Worm (Caenorhabditis elegans) whole organism, L4 larva: Measurements from ENCODE around the gene sri-24.
A peak's percentile ranks its signal among the peaks of the same experiment; 100 is the strongest.

Source experiments
- F44E2.7 ChIP-seq: fragments of 200-800 bp; sonication (Bioruptor generic); IDR thresholded peaks from 2 replicates; pipeline ENCODE4 v2.1.2; 2022; ENCODE audit warnings: missing genetic modification characterization, missing compliant biosample characterization
- R02D3.7 ChIP-seq: fragments of 150-350 bp; sonication (generic microtip); optimal IDR thresholded peaks from 3 replicates; lab custom pipeline; 2014; ENCODE audit warnings: missing biosample characterization, missing genetic modification characterization
- T26A8.4 ChIP-seq: fragments of 200-800 bp; sonication (Bioruptor generic); IDR thresholded peaks from 2 replicates; pipeline ENCODE4 v1.3.6; 2022; ENCODE audit warnings: missing genetic modification characterization, missing compliant biosample characterization
- Y48G9A.11 ChIP-seq: fragments of 200-800 bp; sonication (Bioruptor generic); IDR thresholded peaks from 2 replicates; pipeline ENCODE4 v1.3.6; 2022; ENCODE audit warnings: missing genetic modification reagents, missing genetic modification characterization, missing compliant biosample characterization
- Y75B8A.6 ChIP-seq: fragments of 200-800 bp; sonication (Bioruptor generic); IDR thresholded peaks from 2 replicates; pipeline ENCODE4 v1.3.6; 2022; ENCODE audit warnings: missing genetic modification reagents, missing genetic modification characterization, missing compliant biosample characterization
- ZK546.5 ChIP-seq, 2 experiments: sonication (generic microtip); optimal IDR thresholded peaks; 2 replicates each; lab custom pipeline; 2017; ENCODE audit warnings: missing biosample characterization in 2 of 2, missing genetic modification characterization in 2 of 2
- ama-1 ChIP-seq: fragments of 150-350 bp; optimal IDR thresholded peaks from 2 replicates; lab custom pipeline; 2014; ENCODE audit warnings: inconsistent platforms, mixed read lengths
- attf-4 ChIP-seq: sonication (generic microtip); optimal IDR thresholded peaks from 3 replicates; lab custom pipeline; 2017; ENCODE audit warnings: missing biosample characterization, missing genetic modification characterization
- ceh-28 ChIP-seq: fragments of 150-350 bp; optimal IDR thresholded peaks from 2 replicates; lab custom pipeline; 2014; ENCODE audit warnings: missing biosample characterization, missing genetic modification reagents, missing genetic modification characterization
- ceh-82 ChIP-seq: sonication (generic microtip); optimal IDR thresholded peaks from 2 replicates; lab custom pipeline; 2017; ENCODE audit warnings: missing biosample characterization, missing genetic modification characterization
- ces-1 ChIP-seq: fragments of 150-350 bp; sonication (generic microtip); optimal IDR thresholded peaks from 4 replicates; lab custom pipeline; 2014; ENCODE audit warnings: missing biosample characterization, missing genetic modification reagents, missing genetic modification characterization
- cey-2 ChIP-seq: sonication (generic microtip); optimal IDR thresholded peaks from 3 replicates; lab custom pipeline; 2017; ENCODE audit warnings: missing genetic modification characterization, mild to moderate bottlenecking, missing compliant biosample characterization, antibody characterized with exemption, borderline replicate concordance; ENCODE audit not compliant: insufficient read depth
- daf-12 ChIP-seq: fragments of 150-350 bp; optimal IDR thresholded peaks from 2 replicates; lab custom pipeline; 2014; ENCODE audit warnings: missing biosample characterization, missing genetic modification reagents, missing genetic modification characterization
- gei-8 ChIP-seq: fragments of 200-800 bp; sonication (Bioruptor generic); optimal IDR thresholded peaks from 2 replicates; lab custom pipeline; 2018; ENCODE audit warnings: mild to moderate bottlenecking, missing genetic modification characterization, missing compliant biosample characterization
- hlh-11 ChIP-seq: fragments of 200-800 bp; sonication (Bioruptor generic); optimal IDR thresholded peaks from 2 replicates; lab custom pipeline; 2018; ENCODE audit warnings: mild to moderate bottlenecking, missing genetic modification characterization, missing compliant biosample characterization
- lim-7 ChIP-seq: fragments of 200-800 bp; sonication (Bioruptor generic); IDR thresholded peaks from 2 replicates; pipeline ENCODE4 v1.3.6; 2022; ENCODE audit warnings: missing genetic modification characterization, missing compliant biosample characterization
- lin-1 ChIP-seq: fragments of 200-800 bp; sonication (Bioruptor generic); IDR thresholded peaks from 2 replicates; pipeline ENCODE4 v1.3.6; 2022; ENCODE audit warnings: missing genetic modification reagents, missing genetic modification characterization, missing compliant biosample characterization
- lin-15B ChIP-seq: fragments of 150-350 bp; sonication (generic microtip); optimal IDR thresholded peaks from 3 replicates; lab custom pipeline; 2014; ENCODE audit warnings: missing biosample characterization, missing genetic modification characterization
- lin-38 ChIP-seq: fragments of 200-800 bp; sonication (Bioruptor generic); IDR thresholded peaks from 2 replicates; pipeline ENCODE4 v1.3.6; 2022; ENCODE audit warnings: missing genetic modification reagents, missing genetic modification characterization, missing compliant biosample characterization
- lir-3 ChIP-seq: sonication (generic microtip); optimal IDR thresholded peaks from 2 replicates; lab custom pipeline; 2016; ENCODE audit warnings: mild to moderate bottlenecking, missing genetic modification characterization, missing compliant biosample characterization
- madf-9 ChIP-seq: fragments of 200-800 bp; sonication (Bioruptor generic); conservative IDR thresholded peaks from 2 replicates; pipeline ENCODE4 v1.3.6; 2022; ENCODE audit warnings: missing genetic modification reagents, missing genetic modification characterization, missing compliant biosample characterization
- mdl-1 ChIP-seq, 2 experiments: fragments of 150-350 bp in 1 of 2; sonication (generic microtip) in 1 of 2; optimal IDR thresholded peaks; 2 replicates each; lab custom pipeline; 2014 to 2017; ENCODE audit warnings: missing biosample characterization in 2 of 2, missing genetic modification characterization in 2 of 2
- mxl-3 ChIP-seq: fragments of 200-800 bp; sonication (Bioruptor generic); optimal IDR thresholded peaks from 2 replicates; lab custom pipeline; 2018; ENCODE audit warnings: mild to moderate bottlenecking, missing genetic modification characterization, missing compliant biosample characterization
- nhr-102 ChIP-seq: sonication (generic microtip); optimal IDR thresholded peaks from 2 replicates; lab custom pipeline; 2016; ENCODE audit warnings: mild to moderate bottlenecking, missing genetic modification characterization, moderate library complexity, missing compliant biosample characterization
- nhr-11 ChIP-seq: fragments of 150-350 bp; optimal IDR thresholded peaks from 2 replicates; lab custom pipeline; 2014; ENCODE audit warnings: missing biosample characterization, missing genetic modification characterization
- nhr-111 ChIP-seq: fragments of 200-800 bp; sonication (Bioruptor generic); optimal IDR thresholded peaks from 2 replicates; lab custom pipeline; 2018; ENCODE audit warnings: mild to moderate bottlenecking, missing genetic modification characterization, missing compliant biosample characterization
- nhr-237 ChIP-seq: sonication (generic microtip); optimal IDR thresholded peaks from 2 replicates; lab custom pipeline; 2017; ENCODE audit warnings: missing biosample characterization, missing genetic modification characterization
- nhr-28 ChIP-seq: fragments of 150-350 bp; optimal IDR thresholded peaks from 2 replicates; lab custom pipeline; 2014; ENCODE audit warnings: missing biosample characterization, missing genetic modification characterization
- nhr-41 ChIP-seq: fragments of 200-800 bp; sonication (Bioruptor generic); IDR thresholded peaks from 2 replicates; pipeline ENCODE4 v1.3.6; 2022; ENCODE audit warnings: missing genetic modification reagents, missing genetic modification characterization, missing compliant biosample characterization
- rbr-2 ChIP-seq: sonication (generic microtip); optimal IDR thresholded peaks from 2 replicates; lab custom pipeline; 2016; ENCODE audit warnings: missing genotype, missing genetic modification characterization, missing compliant biosample characterization
- saeg-2 ChIP-seq: fragments of 200-800 bp; sonication (Bioruptor generic); IDR thresholded peaks from 2 replicates; pipeline ENCODE4 v1.3.6; 2022; ENCODE audit warnings: missing genetic modification reagents, missing genetic modification characterization, missing compliant biosample characterization
- sdz-12 ChIP-seq: fragments of 200-800 bp; sonication (Bioruptor generic); optimal IDR thresholded peaks from 2 replicates; lab custom pipeline; 2018; ENCODE audit warnings: mild to moderate bottlenecking, missing genetic modification characterization, missing compliant biosample characterization
- skn-1 ChIP-seq: fragments of 150-350 bp; optimal IDR thresholded peaks from 2 replicates; lab custom pipeline; 2014; ENCODE audit warnings: missing biosample characterization, missing genetic modification characterization
- snpc-1.2 ChIP-seq: fragments of 200-800 bp; sonication (Bioruptor generic); IDR thresholded peaks from 2 replicates; pipeline ENCODE4 v1.3.6; 2022; ENCODE audit warnings: missing genetic modification reagents, missing genetic modification characterization, missing compliant biosample characterization
- spr-3 ChIP-seq: fragments of 200-800 bp; sonication (Bioruptor generic); optimal IDR thresholded peaks from 2 replicates; lab custom pipeline; 2018; ENCODE audit warnings: mild to moderate bottlenecking, missing genetic modification characterization, missing compliant biosample characterization
- zag-1 ChIP-seq: fragments of 150-350 bp; optimal IDR thresholded peaks from 2 replicates; lab custom pipeline; 2014; ENCODE audit warnings: missing biosample characterization, missing genetic modification characterization
- zfp-3 ChIP-seq: fragments of 200-800 bp; sonication (Bioruptor generic); conservative IDR thresholded peaks from 2 replicates; pipeline ENCODE4 v1.3.6; 2022; ENCODE audit warnings: missing genetic modification reagents, missing genetic modification characterization, missing compliant biosample characterization
- zip-11 ChIP-seq: fragments of 200-800 bp; sonication (Bioruptor generic); IDR thresholded peaks from 2 replicates; pipeline ENCODE4 v1.3.6; 2022; ENCODE audit warnings: missing genetic modification characterization, missing compliant biosample characterization
- zip-2 ChIP-seq: fragments of 150-350 bp; optimal IDR thresholded peaks from 2 replicates; lab custom pipeline; 2014; ENCODE audit warnings: missing biosample characterization, missing genetic modification characterization
- ztf-11 ChIP-seq: fragments of 150-350 bp; optimal IDR thresholded peaks from 2 replicates; lab custom pipeline; 2014; ENCODE audit warnings: missing biosample characterization, missing genetic modification characterization
- ztf-7 ChIP-seq: fragments of 150-350 bp; optimal IDR thresholded peaks from 2 replicates; lab custom pipeline; 2014; ENCODE audit warnings: missing biosample characterization, missing genetic modification characterization

Gene sri-24

ce11 chrV:15192377-15192776, 19.6 kb upstream of the sri-24 start, which contains the start of gene plc-2 (continued):
- no peak for TF ChIP-seq spr-3 (GFP tag; lab: Kevin White, UChicago)
- TF ChIP-seq sdz-12 (GFP tag; lab: Kevin White, UChicago) = no peak
- TF ChIP-seq Y75B8A.6 (GFP tag; lab: Robert Waterston, UW) = no peak
- no peak for TF ChIP-seq ama-1 (lab: Kevin White, UChicago)
- TF ChIP-seq hlh-11 (tag; lab: Kevin White, UChicago) = peak; percentile 88
- TF ChIP-seq mxl-3 = peak; percentile 24
- no peak for TF ChIP-seq ces-1 (GFP tag; lab: Kevin White, UChicago)
- TF ChIP-seq gei-8 = no peak
- TF ChIP-seq ZK546.5 (tag; optimal IDR thresholded peaks at IDR 0.05; lab: Kevin White, UChicago) = no peak
- TF ChIP-seq F44E2.7 (GFP tag; lab: Robert Waterston, UW) = no peak
- TF ChIP-seq T26A8.4 (GFP tag; lab: Robert Waterston, UW) = no peak
- no peak for TF ChIP-seq rbr-2 (tag; lab: Kevin White, UChicago)
- no peak for TF ChIP-seq R02D3.7
- TF ChIP-seq attf-4 (tag; lab: Kevin White, UChicago) = no peak
- no peak for TF ChIP-seq nhr-41 (GFP tag; lab: Robert Waterston, UW)
- TF ChIP-seq mdl-1 (tag; optimal IDR thresholded peaks at IDR 0.05; lab: Kevin White, UChicago) = no peak
- no peak for TF ChIP-seq zip-11 (GFP tag; lab: Robert Waterston, UW)
- peak; percentile 82 for TF ChIP-seq nhr-28 (tag; lab: Kevin White, UChicago)

- TF ChIP-seq lir-3 (tag; lab: Kevin White, UChicago) = no peak
- TF ChIP-seq ceh-82 (tag; lab: Kevin White, UChicago) = no peak
- TF ChIP-seq cey-2 (tag; lab: Kevin White, UChicago) = no peak
- TF ChIP-seq T26A8.4 (GFP tag; lab: Robert Waterston, UW) = no peak
- no peak for TF ChIP-seq lin-38
- no peak for TF ChIP-seq hlh-11 (tag; lab: Kevin White, UChicago)
- TF ChIP-seq ceh-28 (tag; lab: Kevin White, UChicago) = no peak
- TF ChIP-seq lin-15B (tag; lab: Kevin White, UChicago) = no peak
- TF ChIP-seq nhr-102 (tag; lab: Kevin White, UChicago) = no peak
- TF ChIP-seq ztf-7 (tag; lab: Kevin White, UChicago) = no peak
- TF ChIP-seq nhr-237 = no peak
- TF ChIP-seq zip-2 (tag; lab: Kevin White, UChicago) = no peak
- TF ChIP-seq ztf-11 (tag; lab: Kevin White, UChicago) = no peak
- no peak for TF ChIP-seq nhr-11 (tag; lab: Kevin White, UChicago)
- no peak for TF ChIP-seq madf-9 (GFP tag; lab: Robert Waterston, UW)
- TF ChIP-seq skn-1 = no peak
- no peak for TF ChIP-seq Y48G9A.11 (GFP tag; lab: Robert Waterston, UW)
Measured at ce11 chrV:15193909-15194308, 18.1 kb upstream of the sri-24 start, which contains the start of gene Y75B12B.13. TSS of gene Y75B12B.13 (minus strand) at chrV:15194009.

ce11 chrV:15197955-15198354, 14.0 kb upstream of the sri-24 start, which contains the start of gene srw-1:
TSS of gene srw-1 (plus strand) at chrV:15198255.
- no peak for TF ChIP-seq saeg-2 (GFP tag; lab: Robert Waterston, UW)
- no peak for TF ChIP-seq daf-12 (tag; lab: Kevin White, UChicago)
- no peak for TF ChIP-seq zfp-3 (GFP tag; lab: Robert Waterston, UW)
- TF ChIP-seq lin-1 (GFP tag; lab: Robert Waterston, UW) = no peak
- TF ChIP-seq nhr-111 (GFP tag; lab: Kevin White, UChicago) = no peak
- no peak for TF ChIP-seq zag-1 (tag; lab: Kevin White, UChicago)
- TF ChIP-seq nhr-41 (GFP tag; lab: Robert Waterston, UW) = no peak
- TF ChIP-seq lim-7 (GFP tag; lab: Robert Waterston, UW) = no peak
- no peak for TF ChIP-seq snpc-1.2
